Worm (Caenorhabditis elegans) whole organism, mixed stage, embryonic: ENCODE data around the gene srw-62.

Experiments used
- blmp-1 ChIP-seq: fragments of 150-350 bp; optimal IDR thresholded peaks from 2 replicates; lab custom pipeline; 2014; ENCODE audit warnings: missing biosample characterization, missing genetic modification characterization
- ceh-39 ChIP-seq: fragments of 150-350 bp; optimal IDR thresholded peaks from 2 replicates; lab custom pipeline; 2014; ENCODE audit warnings: missing biosample characterization, missing genetic modification characterization
- ceh-83 ChIP-seq: fragments of 200-800 bp; sonication (Bioruptor generic); optimal IDR thresholded peaks from 2 replicates; lab custom pipeline; 2018; ENCODE audit warnings: mild to moderate bottlenecking, missing genetic modification characterization, missing compliant biosample characterization
- ces-1 ChIP-seq: fragments of 150-350 bp; optimal IDR thresholded peaks from 2 replicates; lab custom pipeline; 2014; ENCODE audit warnings: missing biosample characterization, missing genetic modification reagents, missing genetic modification characterization
- cnd-1 ChIP-seq: fragments of 200-800 bp; sonication (Bioruptor generic); optimal IDR thresholded peaks from 2 replicates; lab custom pipeline; 2018; ENCODE audit warnings: mild to moderate bottlenecking, missing genetic modification characterization, missing compliant biosample characterization
- elt-1 ChIP-seq: sonication (generic microtip); optimal IDR thresholded peaks from 2 replicates; lab custom pipeline; 2017; ENCODE audit warnings: missing genetic modification characterization, mild to moderate bottlenecking, missing compliant biosample characterization, antibody characterized with exemption, moderate library complexity, borderline replicate concordance; ENCODE audit not compliant: insufficient read depth
- flh-1 ChIP-seq: fragments of 200-800 bp; sonication (Bioruptor generic); optimal IDR thresholded peaks from 2 replicates; lab custom pipeline; 2018; ENCODE audit warnings: mild to moderate bottlenecking, missing genetic modification characterization, moderate library complexity, missing compliant biosample characterization
- mab-5 ChIP-seq: fragments of 150-350 bp; optimal IDR thresholded peaks from 2 replicates; lab custom pipeline; 2014; ENCODE audit warnings: missing biosample characterization, missing genetic modification characterization
- mls-2 ChIP-seq: sonication (generic microtip); optimal IDR thresholded peaks from 2 replicates; lab custom pipeline; 2016; ENCODE audit warnings: mild to moderate bottlenecking, missing genetic modification characterization, moderate library complexity, missing compliant biosample characterization
- nhr-12 ChIP-seq: fragments of 150-350 bp; optimal IDR thresholded peaks from 2 replicates; lab custom pipeline; 2014; ENCODE audit warnings: missing biosample characterization, missing genetic modification characterization
- nhr-28 ChIP-seq: fragments of 150-350 bp; optimal IDR thresholded peaks from 2 replicates; lab custom pipeline; 2014; ENCODE audit warnings: missing biosample characterization, missing genetic modification characterization
- sem-2 ChIP-seq: fragments of 200-800 bp; sonication (Bioruptor generic); optimal IDR thresholded peaks from 2 replicates; lab custom pipeline; 2018; ENCODE audit warnings: mild to moderate bottlenecking, missing genetic modification characterization, missing compliant biosample characterization

DNA sequence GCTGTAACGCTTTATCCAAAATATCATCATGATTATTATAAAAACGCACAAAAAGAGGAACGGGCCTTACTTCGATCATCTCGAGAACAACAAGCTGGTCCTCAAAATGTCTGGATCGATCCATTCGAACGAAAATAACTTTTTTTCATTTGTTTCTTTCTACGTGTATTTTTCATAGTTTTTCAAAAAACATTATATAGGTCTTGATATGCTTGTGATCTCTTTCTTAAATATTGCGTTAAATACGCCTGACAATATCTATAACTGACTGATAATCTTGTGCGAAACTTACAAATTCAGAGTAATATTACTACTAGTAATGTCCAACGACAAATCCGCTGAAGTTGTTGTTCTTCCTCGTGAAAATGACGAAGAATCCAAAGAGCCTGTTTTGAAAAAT, 32.9 kb downstream of the srw-62 start, which contains the start of gene sds-22:
- TF ChIP-seq nhr-12 (tag; lab: Kevin White, UChicago) (no peak), flh-1 (GFP tag; lab: Kevin White, UChicago) (no peak), ces-1 (no peak), ceh-83 (GFP tag; lab: Kevin White, UChicago) (no peak), sem-2 (no peak), blmp-1 (no peak), elt-1 (tag; lab: Kevin White, UChicago) (no peak), cnd-1 (tag; lab: Kevin White, UChicago) (no peak), ceh-39 (tag; lab: Kevin White, UChicago) (no peak), nhr-28 (tag; lab: Kevin White, UChicago) (no peak), mls-2 (tag; lab: Kevin White, UChicago) (no peak), mab-5 (tag; lab: Kevin White, UChicago) (no peak)
